Fruit fly (Drosophila melanogaster) whole organism, prepupa: Measurements from ENCODE around the gene Nup58.

Source experiments
- CG11762 ChIP-seq: fragments of 200-800 bp; sonication (Bioruptor generic); optimal IDR thresholded peaks from 3 replicates; lab custom pipeline; 2016; ENCODE audit warnings: missing biosample characterization, missing genetic modification characterization; ENCODE audit not compliant: insufficient read depth
- CG11902 ChIP-seq: fragments of 200-800 bp; sonication (Bioruptor generic); optimal IDR thresholded peaks from 3 replicates; lab custom pipeline; 2016; ENCODE audit warnings: missing biosample characterization, missing genetic modification characterization
- CG15336 ChIP-seq: fragments of 200-800 bp; sonication (Bioruptor generic); IDR thresholded peaks from 2 replicates; pipeline ENCODE4 v1.3.6; 2022; ENCODE audit warnings: missing biosample characterization, missing genetic modification characterization
- CG1621 ChIP-seq: fragments of 200-800 bp; sonication (Bioruptor generic); optimal IDR thresholded peaks from 3 replicates; lab custom pipeline; 2018; ENCODE audit warnings: missing biosample characterization, mild to moderate bottlenecking, missing genetic modification characterization
- CG3032 ChIP-seq: fragments of 200-800 bp; optimal IDR thresholded peaks from 2 replicates; lab custom pipeline; 2019; ENCODE audit warnings: missing biosample characterization, mild to moderate bottlenecking, missing genetic modification characterization, moderate library complexity
- CG32006 ChIP-seq: fragments of 200-800 bp; sonication (Bioruptor generic); optimal IDR thresholded peaks from 3 replicates; lab custom pipeline; 2017; ENCODE audit warnings: missing biosample characterization, mild to moderate bottlenecking, missing genetic modification characterization
- CG34406 ChIP-seq: fragments of 200-800 bp; sonication (Bioruptor generic); optimal IDR thresholded peaks from 3 replicates; lab custom pipeline; 2016; ENCODE audit warnings: missing biosample characterization, missing genetic modification characterization
- CG3919 ChIP-seq: fragments of 200-800 bp; sonication (Bioruptor generic); optimal IDR thresholded peaks from 3 replicates; lab custom pipeline; 2016; ENCODE audit warnings: missing biosample characterization, missing genetic modification characterization
- CG6163 ChIP-seq: fragments of 200-800 bp; sonication (Bioruptor generic); IDR thresholded peaks from 3 replicates; pipeline ENCODE4 v1.3.6; 2022; ENCODE audit warnings: missing biosample characterization, missing genetic modification characterization
- CG6276 ChIP-seq: fragments of 200-800 bp; sonication (Bioruptor generic); optimal IDR thresholded peaks from 2 replicates; lab custom pipeline; 2017; ENCODE audit warnings: missing biosample characterization, mild to moderate bottlenecking, missing genetic modification characterization
- CG6792 ChIP-seq: fragments of 200-800 bp; sonication (Bioruptor generic); optimal IDR thresholded peaks from 3 replicates; lab custom pipeline; 2016; ENCODE audit warnings: missing biosample characterization, missing genetic modification characterization
- CG6854 ChIP-seq: fragments of 200-800 bp; sonication (Bioruptor generic); optimal IDR thresholded peaks from 2 replicates; lab custom pipeline; 2017; ENCODE audit warnings: missing biosample characterization, mild to moderate bottlenecking, missing genetic modification characterization
- CG7368 ChIP-seq: fragments of 200-800 bp; sonication (Bioruptor generic); optimal IDR thresholded peaks from 3 replicates; lab custom pipeline; 2016; ENCODE audit warnings: missing biosample characterization, missing genetic modification characterization
- CG8119 ChIP-seq: fragments of 200-800 bp; sonication (Bioruptor generic); IDR thresholded peaks from 3 replicates; pipeline ENCODE4 v1.3.6; 2022; ENCODE audit warnings: missing biosample characterization, missing genetic modification characterization
- CG8319 ChIP-seq: fragments of 200-800 bp; sonication (Bioruptor generic); optimal IDR thresholded peaks from 3 replicates; lab custom pipeline; 2016; ENCODE audit warnings: missing biosample characterization, missing genetic modification characterization
- CG8632 ChIP-seq: fragments of 200-800 bp; sonication (Bioruptor generic); optimal IDR thresholded peaks from 3 replicates; lab custom pipeline; 2016; ENCODE audit warnings: missing biosample characterization, missing genetic modification characterization
- CG9139 ChIP-seq: fragments of 200-800 bp; sonication (Bioruptor generic); optimal IDR thresholded peaks from 3 replicates; lab custom pipeline; 2017; ENCODE audit warnings: missing biosample characterization, mild to moderate bottlenecking, missing genetic modification characterization
- Eip78C ChIP-seq: fragments of 200-800 bp; sonication (Bioruptor generic); peaks from one replicate; lab custom pipeline; 2016; ENCODE audit warnings: missing biosample characterization, missing genetic modification characterization
- Eip93F ChIP-seq: fragments of 200-800 bp; sonication (Bioruptor generic); optimal IDR thresholded peaks from 2 replicates; lab custom pipeline; 2016; ENCODE audit warnings: missing biosample characterization, mild to moderate bottlenecking, missing genetic modification characterization
- Ets21C ChIP-seq: fragments of 200-800 bp; sonication (Bioruptor generic); optimal IDR thresholded peaks from 3 replicates; lab custom pipeline; 2016; ENCODE audit warnings: missing biosample characterization, missing genetic modification characterization
- Ets96B ChIP-seq: fragments of 200-800 bp; optimal IDR thresholded peaks from 2 replicates; lab custom pipeline; 2019; ENCODE audit warnings: missing biosample characterization, mild to moderate bottlenecking, missing genetic modification characterization, moderate library complexity
- Gug ChIP-seq: fragments of 200-800 bp; sonication (Bioruptor generic); IDR thresholded peaks from 2 replicates; pipeline ENCODE4 v1.3.6; 2022; ENCODE audit warnings: missing biosample characterization, missing genetic modification characterization
- Hr39 ChIP-seq: fragments of 200-800 bp; sonication (Bioruptor generic); optimal IDR thresholded peaks from 2 replicates; lab custom pipeline; 2016; ENCODE audit warnings: missing biosample characterization, missing genetic modification characterization
- Hr4 ChIP-seq: fragments of 200-800 bp; sonication (Bioruptor generic); optimal IDR thresholded peaks from 3 replicates; lab custom pipeline; 2016; ENCODE audit warnings: missing biosample characterization, missing genetic modification characterization
- Met ChIP-seq: fragments of 200-800 bp; sonication (Bioruptor generic); optimal IDR thresholded peaks from 3 replicates; lab custom pipeline; 2016; ENCODE audit warnings: missing biosample characterization, missing genetic modification characterization
- OdsH ChIP-seq: fragments of 200-800 bp; sonication (Bioruptor generic); optimal IDR thresholded peaks from 3 replicates; lab custom pipeline; 2016; ENCODE audit warnings: missing biosample characterization, missing genetic modification characterization
- Sox102F ChIP-seq: fragments of 200-800 bp; sonication (Bioruptor generic); optimal IDR thresholded peaks from 2 replicates; lab custom pipeline; 2016; ENCODE audit warnings: missing biosample characterization, mild to moderate bottlenecking, missing genetic modification characterization
- achi ChIP-seq: fragments of 200-800 bp; sonication (Bioruptor generic); optimal IDR thresholded peaks from 3 replicates; lab custom pipeline; 2016; ENCODE audit warnings: missing biosample characterization, missing genetic modification characterization
- acj6 ChIP-seq: fragments of 200-800 bp; sonication (Bioruptor generic); optimal IDR thresholded peaks from 3 replicates; lab custom pipeline; 2016; ENCODE audit warnings: missing biosample characterization, missing genetic modification characterization
- cyc ChIP-seq: fragments of 200-800 bp; sonication (Bioruptor generic); optimal IDR thresholded peaks from 3 replicates; lab custom pipeline; 2016; ENCODE audit warnings: missing biosample characterization, missing genetic modification characterization
- dsx ChIP-seq: fragments of 200-800 bp; optimal IDR thresholded peaks from 3 replicates; lab custom pipeline; 2019; ENCODE audit warnings: missing biosample characterization, mild to moderate bottlenecking, missing genetic modification characterization, moderate library complexity; ENCODE audit not compliant: poor library complexity, severe bottlenecking
- eg ChIP-seq: fragments of 200-800 bp; sonication (Bioruptor generic); IDR thresholded peaks from 3 replicates; pipeline ENCODE4 v1.3.6; 2022; ENCODE audit warnings: missing biosample characterization, missing genetic modification characterization
- esn ChIP-seq: fragments of 200-800 bp; sonication (Bioruptor generic); optimal IDR thresholded peaks from 2 replicates; lab custom pipeline; 2016; ENCODE audit warnings: missing biosample characterization, mild to moderate bottlenecking, missing genetic modification characterization, moderate library complexity
- fd59A ChIP-seq: fragments of 200-800 bp; sonication (Bioruptor generic); optimal IDR thresholded peaks from 2 replicates; lab custom pipeline; 2017; ENCODE audit warnings: missing biosample characterization, mild to moderate bottlenecking, missing genetic modification characterization, missing genetic modification reagents
- net ChIP-seq: fragments of 200-800 bp; sonication (Bioruptor generic); optimal IDR thresholded peaks from 3 replicates; lab custom pipeline; 2016; ENCODE audit warnings: missing biosample characterization, missing genetic modification characterization
- pdm3 ChIP-seq: fragments of 200-800 bp; sonication (Bioruptor generic); optimal IDR thresholded peaks from 3 replicates; lab custom pipeline; 2016; ENCODE audit warnings: missing biosample characterization, missing genetic modification characterization
- salr ChIP-seq, 2 experiments: fragments of 200-800 bp; sonication (Bioruptor generic); optimal IDR thresholded peaks; 3 replicates each; lab custom pipeline; 2016 to 2018; ENCODE audit warnings: missing biosample characterization in 2 of 2, missing genetic modification characterization in 2 of 2, mild to moderate bottlenecking in 1 of 2
- spab ChIP-seq: fragments of 200-800 bp; sonication (Bioruptor generic); optimal IDR thresholded peaks from 2 replicates; lab custom pipeline; 2017; ENCODE audit warnings: missing biosample characterization, mild to moderate bottlenecking, missing genetic modification characterization, missing genetic modification reagents
- ss ChIP-seq, 2 experiments: fragments of 200-800 bp; sonication (Bioruptor generic); optimal IDR thresholded peaks; 2 replicates in 1 of 2; 3 replicates in 1 of 2; lab custom pipeline; 2017 to 2018; ENCODE audit warnings: mild to moderate bottlenecking in 2 of 2, missing biosample characterization in 2 of 2, missing genetic modification characterization in 2 of 2, moderate library complexity in 1 of 2
- svp ChIP-seq: fragments of 200-800 bp; sonication (Bioruptor generic); peaks from one replicate; lab custom pipeline; 2016; ENCODE audit warnings: missing biosample characterization, missing genetic modification characterization

Nup58 gene

dm6 chr3R:19623606-19624005 lies 21.2 kb upstream of the Nup58 start (continued):
- TF ChIP-seq Hr39 (GFP tag; lab: Kevin White, UChicago) (peak; percentile 80), CG34406 (GFP tag; lab: Kevin White, UChicago) (peak; percentile 76), CG6854 (GFP tag; lab: Kevin White, UChicago) (no peak), net (GFP tag; lab: Kevin White, UChicago) (peak; percentile 66), Ets21C (GFP tag; lab: Kevin White, UChicago) (peak; percentile 70), CG11902 (GFP tag; lab: Kevin White, UChicago) (peak; percentile 67), Sox102F (GFP tag; lab: Kevin White, UChicago) (peak; percentile 64), CG7368 (peak; percentile 25)

- TF ChIP-seq CG9139 (GFP tag; lab: Kevin White, UChicago) (peak; percentile 2), Eip93F (GFP tag; lab: Kevin White, UChicago) (no peak), esn (no peak), CG1621 (tag; lab: Kevin White, UChicago) (peak; percentile 63), svp (GFP tag; lab: Kevin White, UChicago) (peak; percentile 56), CG6163 (peak; percentile 10; the same call in 1 of the 3 replicates)
Observed at dm6 chr3R:19624482-19624881, 20.3 kb upstream of the Nup58 start.

dm6 chr3R:19625300-19626230 lies 19.3 kb upstream of the Nup58 start:
- no peak for TF ChIP-seq acj6 (GFP tag; lab: Kevin White, UChicago)
- TF ChIP-seq dsx = peak; percentile 68
- peak; percentile 46 for TF ChIP-seq Eip78C (GFP tag; lab: Kevin White, UChicago)
- TF ChIP-seq svp (GFP tag; lab: Kevin White, UChicago) = no peak
- peak in 1 of 2 experiments; percentile 27 for TF ChIP-seq ss (GFP tag; optimal IDR thresholded peaks at IDR 0.05; lab: Kevin White, UChicago)
- TF ChIP-seq achi (GFP tag; lab: Kevin White, UChicago) = peak; percentile 3
- TF ChIP-seq Ets96B (tag; lab: Kevin White, UChicago) = peak; percentile 6
- TF ChIP-seq CG6276 (GFP tag; lab: Kevin White, UChicago) = peak; percentile 30
- TF ChIP-seq CG32006 (GFP tag; lab: Kevin White, UChicago) = peak; percentile 28
- TF ChIP-seq Hr4 (GFP tag; lab: Kevin White, UChicago) = no peak
- TF ChIP-seq, all 60 proteins: peak for 7

dm6 chr3R:19627792-19628522 lies 16.9 kb upstream of the Nup58 start:
- TF ChIP-seq achi (GFP tag; lab: Kevin White, UChicago) (no peak), Met (GFP tag; lab: Kevin White, UChicago) (no peak), Hr4 (GFP tag; lab: Kevin White, UChicago) (no peak), cyc (GFP tag; lab: Kevin White, UChicago) (no peak), CG3032 (tag; lab: Kevin White, UChicago) (peak; percentile 1), CG34406 (GFP tag; lab: Kevin White, UChicago) (no peak), CG11762 (peak; percentile 26), Ets96B (tag; lab: Kevin White, UChicago) (peak; percentile 15), CG8632 (GFP tag; lab: Kevin White, UChicago) (no peak), eg (GFP tag; lab: Robert Waterston, UW) (no peak), CG9139 (GFP tag; lab: Kevin White, UChicago) (no peak), CG15336 (GFP tag; lab: Robert Waterston, UW) (0 out of 2 replicates have a peak, but pooled peaks have one; percentile 15), spab (GFP tag; lab: Kevin White, UChicago) (peak; percentile 1), Gug (no peak), CG6163 (no peak), CG1621 (tag; lab: Kevin White, UChicago) (no peak), Eip78C (GFP tag; lab: Kevin White, UChicago) (peak; percentile 49), fd59A (GFP tag; lab: Kevin White, UChicago) (no peak), acj6 (GFP tag; lab: Kevin White, UChicago) (no peak), pdm3 (no peak), CG6792 (GFP tag; lab: Kevin White, UChicago) (no peak), Ets21C (GFP tag; lab: Kevin White, UChicago) (no peak), OdsH (GFP tag; lab: Kevin White, UChicago) (no peak), CG8119 (GFP tag; lab: Robert Waterston, UW) (no peak), CG8319 (GFP tag; lab: Kevin White, UChicago) (no peak), salr (GFP tag; optimal IDR thresholded peaks at IDR 0.05; lab: Kevin White, UChicago) (peak in 1 of 2 experiments; percentile 2), CG3919 (GFP tag; lab: Kevin White, UChicago) (peak; percentile 28), Sox102F (GFP tag; lab: Kevin White, UChicago) (no peak), esn (no peak), CG6854 (GFP tag; lab: Kevin White, UChicago) (no peak), CG6276 (GFP tag; lab: Kevin White, UChicago) (peak; percentile 18)
